Fruit fly (Drosophila melanogaster) whole organism, embryonic: ENCODE results near the gene CG6912.

Source experiments
- D ChIP-seq, 2 experiments: fragments of 200-800 bp in 1 of 2; fragments of >200 bp in 1 of 2; sonication (Bioruptor generic) in 1 of 2; optimal IDR thresholded peaks; 2 replicates in 1 of 2; 3 replicates in 1 of 2; lab custom pipeline; 2017; ENCODE audit warnings: mild to moderate bottlenecking in 1 of 2, missing biosample characterization in 1 of 2, missing genetic modification characterization in 1 of 2, missing genetic modification reagents in 1 of 2
- Optix ChIP-seq: fragments of 200-800 bp; sonication (Bioruptor generic); IDR thresholded peaks from 3 replicates; pipeline ENCODE4 v1.3.6; 2022; ENCODE audit warnings: missing biosample characterization, missing genetic modification characterization
- Sin3A ChIP-seq: fragments of >200 bp; optimal IDR thresholded peaks from 2 replicates; lab custom pipeline; 2018
- ftz-f1 ChIP-seq: fragments of 200-800 bp; sonication (Bioruptor generic); optimal IDR thresholded peaks from 2 replicates; lab custom pipeline; 2016; ENCODE audit warnings: missing biosample characterization, missing genetic modification characterization
- nerfin-2 ChIP-seq: fragments of 200-800 bp; sonication (Bioruptor generic); IDR thresholded peaks from 2 replicates; pipeline ENCODE4 v1.3.6; 2022; ENCODE audit warnings: missing biosample characterization, missing genetic modification characterization; ENCODE audit not compliant: partially characterized antibody
- pan ChIP-seq, 4 experiments: fragments of >200 bp in 3 of 4; fragments of 200-800 bp in 1 of 4; sonication (Bioruptor generic) in 1 of 4; optimal IDR thresholded peaks in 3 of 4; IDR thresholded peaks in 1 of 4; 2 replicates each; pipeline versions ENCODE4 v1.3.6 to Lab custom; 2017 to 2022; ENCODE audit warnings: missing biosample characterization in 2 of 4, missing genetic modification characterization in 2 of 4, mixed read lengths in 1 of 4
- trem ChIP-seq: fragments of 200-800 bp; optimal IDR thresholded peaks from 3 replicates; lab custom pipeline; 2019; ENCODE audit warnings: missing biosample characterization, mild to moderate bottlenecking, missing genetic modification characterization, moderate library complexity

dm6 chr3R:15138251-15138650 lies 1.4 kb upstream of the CG6912 start:
- no peak for TF ChIP-seq ftz-f1 (GFP tag; lab: Kevin White, UChicago)
- no peak for TF ChIP-seq nerfin-2
- no peak for TF ChIP-seq D (optimal IDR thresholded peaks at IDR 0.05; lab: Kevin White, UChicago)
- TF ChIP-seq D (GFP tag; optimal IDR thresholded peaks at IDR 0.05; lab: Kevin White, UChicago), result no peak
- TF ChIP-seq trem (tag; lab: Kevin White, UChicago), result no peak
- no peak for TF ChIP-seq Sin3A (lab: Kevin White, UChicago)
- no peak for TF ChIP-seq pan (optimal IDR thresholded peaks at IDR 0.05; lab: Kevin White, UChicago)
- TF ChIP-seq pan (GFP tag; optimal IDR thresholded peaks at IDR 0.05 in 1 of 2, IDR thresholded peaks at IDR 0.05 in 1 of 2), result no peak
- TF ChIP-seq Optix, result no peak
